Worm (Caenorhabditis elegans) whole organism, mixed stage, embryonic: ENCODE results near the gene F46C5.10.

Experiments used
- bed-3 ChIP-seq: fragments of 200-800 bp; sonication (Bioruptor generic); optimal IDR thresholded peaks from 3 replicates; lab custom pipeline; 2018; ENCODE audit warnings: mild to moderate bottlenecking, missing genetic modification characterization, moderate library complexity, missing compliant biosample characterization
- ceh-39 ChIP-seq: fragments of 150-350 bp; optimal IDR thresholded peaks from 2 replicates; lab custom pipeline; 2014; ENCODE audit warnings: missing biosample characterization, missing genetic modification characterization
- ceh-83 ChIP-seq: fragments of 200-800 bp; sonication (Bioruptor generic); optimal IDR thresholded peaks from 2 replicates; lab custom pipeline; 2018; ENCODE audit warnings: mild to moderate bottlenecking, missing genetic modification characterization, missing compliant biosample characterization
- flh-1 ChIP-seq: fragments of 200-800 bp; sonication (Bioruptor generic); optimal IDR thresholded peaks from 2 replicates; lab custom pipeline; 2018; ENCODE audit warnings: mild to moderate bottlenecking, missing genetic modification characterization, moderate library complexity, missing compliant biosample characterization
- lin-13 ChIP-seq: fragments of 150-350 bp; optimal IDR thresholded peaks from 2 replicates; lab custom pipeline; 2014; ENCODE audit warnings: missing biosample characterization, missing genetic modification characterization
- nhr-2 ChIP-seq: fragments of 150-350 bp; optimal IDR thresholded peaks from 2 replicates; lab custom pipeline; 2014; ENCODE audit warnings: missing biosample characterization, missing genetic modification characterization
- nhr-237 ChIP-seq: fragments of 150-350 bp; optimal IDR thresholded peaks from 2 replicates; lab custom pipeline; 2014; ENCODE audit warnings: missing biosample characterization, missing genetic modification characterization
- nhr-28 ChIP-seq: fragments of 150-350 bp; optimal IDR thresholded peaks from 2 replicates; lab custom pipeline; 2014; ENCODE audit warnings: missing biosample characterization, missing genetic modification characterization
- snpc-4 ChIP-seq: fragments of 150-350 bp; optimal IDR thresholded peaks from 2 replicates; lab custom pipeline; 2014; ENCODE audit warnings: missing biosample characterization, missing genetic modification characterization
- unc-62 ChIP-seq: fragments of 150-350 bp; optimal IDR thresholded peaks from 2 replicates; lab custom pipeline; 2014; ENCODE audit warnings: missing biosample characterization, missing genetic modification reagents, missing genetic modification characterization
- ztf-11 ChIP-seq: fragments of 150-350 bp; optimal IDR thresholded peaks from 2 replicates; lab custom pipeline; 2014; ENCODE audit warnings: missing biosample characterization, missing genetic modification characterization

DNA sequence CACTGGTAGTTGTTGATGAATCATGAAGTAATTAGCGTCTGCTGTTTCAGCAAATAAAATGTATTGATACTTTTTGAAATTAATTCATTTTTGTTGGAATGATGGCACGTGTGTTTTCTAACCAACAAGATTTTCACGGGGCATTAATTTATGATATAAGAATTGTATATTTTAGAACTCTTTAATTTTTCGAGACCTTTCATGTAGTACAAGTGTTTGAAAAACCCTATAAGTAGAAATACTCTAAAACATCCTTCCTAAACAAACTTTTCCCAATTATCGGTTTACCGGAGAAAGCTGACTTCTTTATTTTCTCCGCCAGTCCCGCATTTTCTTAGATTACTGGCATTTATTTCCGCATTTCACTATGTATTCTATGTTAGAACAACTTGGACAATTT, 40.8 kb upstream of the F46C5.10 start, which contains the start of gene snb-6:
- no peak for TF ChIP-seq ceh-83
- TF ChIP-seq bed-3 (GFP tag; lab: Kevin White, UChicago): no peak
- no peak for TF ChIP-seq unc-62 (GFP tag; lab: Kevin White, UChicago)
- no peak for TF ChIP-seq nhr-237
- TF ChIP-seq snpc-4 (tag; lab: Kevin White, UChicago): no peak
- TF ChIP-seq flh-1 (GFP tag; lab: Kevin White, UChicago): no peak
- no peak for TF ChIP-seq ztf-11 (tag; lab: Kevin White, UChicago)
- TF ChIP-seq ceh-39: no peak
- no peak for TF ChIP-seq lin-13 (tag; lab: Kevin White, UChicago)
- no peak for TF ChIP-seq nhr-2 (tag; lab: Kevin White, UChicago)
- no peak for TF ChIP-seq nhr-28 (tag; lab: Kevin White, UChicago)
